Worm (Caenorhabditis elegans) whole organism, L4 larva: Measurements from ENCODE around the gene mif-2.

Experiments used
- D1046.2 ChIP-seq: fragments of 200-800 bp; sonication (Bioruptor generic); IDR thresholded peaks from 2 replicates; pipeline ENCODE4 v1.3.6; 2022; ENCODE audit warnings: missing genetic modification characterization, missing compliant biosample characterization
- T20F7.1 ChIP-seq: fragments of 200-800 bp; sonication (Bioruptor generic); optimal IDR thresholded peaks from 2 replicates; lab custom pipeline; 2018; ENCODE audit warnings: mild to moderate bottlenecking, missing genetic modification characterization, missing compliant biosample characterization
- T26A8.4 ChIP-seq: fragments of 200-800 bp; sonication (Bioruptor generic); IDR thresholded peaks from 2 replicates; pipeline ENCODE4 v1.3.6; 2022; ENCODE audit warnings: missing genetic modification characterization, missing compliant biosample characterization
- aha-1 ChIP-seq: fragments of 150-350 bp; peaks from one replicate; lab custom pipeline; 2014; ENCODE audit warnings: missing biosample characterization, missing genetic modification characterization
- attf-4 ChIP-seq: sonication (generic microtip); optimal IDR thresholded peaks from 3 replicates; lab custom pipeline; 2017; ENCODE audit warnings: missing biosample characterization, missing genetic modification characterization
- ces-1 ChIP-seq: fragments of 150-350 bp; sonication (generic microtip); optimal IDR thresholded peaks from 4 replicates; lab custom pipeline; 2014; ENCODE audit warnings: missing biosample characterization, missing genetic modification reagents, missing genetic modification characterization
- daf-12 ChIP-seq: fragments of 150-350 bp; optimal IDR thresholded peaks from 2 replicates; lab custom pipeline; 2014; ENCODE audit warnings: missing biosample characterization, missing genetic modification reagents, missing genetic modification characterization
- daf-16 ChIP-seq, 3 experiments: sonication (generic microtip); optimal IDR thresholded peaks; 2 replicates each; lab custom pipeline; 2016 to 2017; ENCODE audit warnings: missing genetic modification characterization in 3 of 3, missing genetic modification reagents in 3 of 3, mild to moderate bottlenecking in 2 of 3, missing compliant biosample characterization in 2 of 3, missing biosample characterization in 1 of 3, moderate library complexity in 1 of 3
- dpl-1 ChIP-seq: fragments of 150-350 bp; optimal IDR thresholded peaks from 2 replicates; lab custom pipeline; 2014; ENCODE audit warnings: missing biosample characterization, missing genetic modification reagents, missing genetic modification characterization
- duxl-1 ChIP-seq: sonication (generic microtip); optimal IDR thresholded peaks from 2 replicates; lab custom pipeline; 2016; ENCODE audit warnings: mild to moderate bottlenecking, missing genetic modification characterization, moderate library complexity, missing compliant biosample characterization; ENCODE audit not compliant: poor library complexity
- dve-1 ChIP-seq: sonication (generic microtip); optimal IDR thresholded peaks from 2 replicates; lab custom pipeline; 2017; ENCODE audit warnings: antibody characterized with exemption, mild to moderate bottlenecking, missing genetic modification characterization, missing compliant biosample characterization; ENCODE audit not compliant: insufficient read depth
- egl-43 ChIP-seq: fragments of 200-800 bp; sonication (Bioruptor generic); IDR thresholded peaks from 2 replicates; pipeline ENCODE4 v1.3.6; 2022; ENCODE audit warnings: missing genetic modification reagents, missing genetic modification characterization, missing compliant biosample characterization
- hif-1 ChIP-seq, 2 experiments: sonication (generic microtip); optimal IDR thresholded peaks; 2 replicates each; lab custom pipeline; 2016 to 2017; ENCODE audit warnings: missing compliant biosample characterization in 2 of 2, missing genetic modification characterization in 2 of 2, missing genetic modification reagents in 2 of 2, missing genotype in 2 of 2, mild to moderate bottlenecking in 1 of 2
- hlh-11 ChIP-seq: fragments of 200-800 bp; sonication (Bioruptor generic); optimal IDR thresholded peaks from 2 replicates; lab custom pipeline; 2018; ENCODE audit warnings: mild to moderate bottlenecking, missing genetic modification characterization, missing compliant biosample characterization
- hlh-30 ChIP-seq: sonication (generic microtip); optimal IDR thresholded peaks from 2 replicates; lab custom pipeline; 2017; ENCODE audit warnings: antibody characterized with exemption, mild to moderate bottlenecking, missing genetic modification characterization, missing compliant biosample characterization; ENCODE audit not compliant: insufficient read depth
- hmg-1.1 ChIP-seq: fragments of 200-800 bp; sonication (Bioruptor generic); IDR thresholded peaks from 2 replicates; pipeline ENCODE4 v1.3.6; 2022; ENCODE audit warnings: missing genetic modification reagents, missing genetic modification characterization, missing compliant biosample characterization
- lim-7 ChIP-seq: fragments of 200-800 bp; sonication (Bioruptor generic); IDR thresholded peaks from 2 replicates; pipeline ENCODE4 v1.3.6; 2022; ENCODE audit warnings: missing genetic modification characterization, missing compliant biosample characterization
- lin-13 ChIP-seq: fragments of 150-350 bp; optimal IDR thresholded peaks from 2 replicates; lab custom pipeline; 2014; ENCODE audit warnings: missing biosample characterization, missing genetic modification reagents, missing genetic modification characterization
- lin-29 ChIP-seq: fragments of 200-800 bp; sonication (Bioruptor generic); IDR thresholded peaks from 2 replicates; pipeline ENCODE4 v1.3.6; 2022; ENCODE audit warnings: missing genetic modification reagents, missing genetic modification characterization, missing compliant biosample characterization
- lin-38 ChIP-seq: fragments of 200-800 bp; sonication (Bioruptor generic); IDR thresholded peaks from 2 replicates; pipeline ENCODE4 v1.3.6; 2022; ENCODE audit warnings: missing genetic modification reagents, missing genetic modification characterization, missing compliant biosample characterization
- lin-39 ChIP-seq: fragments of 150-350 bp; optimal IDR thresholded peaks from 2 replicates; lab custom pipeline; 2014; ENCODE audit warnings: missing biosample characterization, missing genetic modification reagents, missing genetic modification characterization
- lsy-2 ChIP-seq, 2 experiments: fragments of 150-350 bp in 1 of 2; sonication (generic microtip) in 1 of 2; optimal IDR thresholded peaks; 2 replicates each; lab custom pipeline; 2014 to 2017; ENCODE audit warnings: missing biosample characterization in 2 of 2, missing genetic modification characterization in 2 of 2
- madf-9 ChIP-seq: fragments of 200-800 bp; sonication (Bioruptor generic); conservative IDR thresholded peaks from 2 replicates; pipeline ENCODE4 v1.3.6; 2022; ENCODE audit warnings: missing genetic modification reagents, missing genetic modification characterization, missing compliant biosample characterization
- mep-1 ChIP-seq: fragments of 150-350 bp; sonication (generic microtip); optimal IDR thresholded peaks from 3 replicates; lab custom pipeline; 2014; ENCODE audit warnings: missing biosample characterization, missing genetic modification characterization
- mes-2 ChIP-seq: sonication (generic microtip); optimal IDR thresholded peaks from 2 replicates; lab custom pipeline; 2016; ENCODE audit warnings: missing genotype, mild to moderate bottlenecking, missing genetic modification characterization, missing compliant biosample characterization; ENCODE audit not compliant: poor library complexity, severe bottlenecking
- nhr-102 ChIP-seq: sonication (generic microtip); optimal IDR thresholded peaks from 2 replicates; lab custom pipeline; 2016; ENCODE audit warnings: mild to moderate bottlenecking, missing genetic modification characterization, moderate library complexity, missing compliant biosample characterization
- nhr-11 ChIP-seq: fragments of 150-350 bp; optimal IDR thresholded peaks from 2 replicates; lab custom pipeline; 2014; ENCODE audit warnings: missing biosample characterization, missing genetic modification characterization
- nhr-28 ChIP-seq: fragments of 150-350 bp; optimal IDR thresholded peaks from 2 replicates; lab custom pipeline; 2014; ENCODE audit warnings: missing biosample characterization, missing genetic modification characterization
- nhr-6 ChIP-seq: fragments of 150-350 bp; optimal IDR thresholded peaks from 2 replicates; lab custom pipeline; 2014; ENCODE audit warnings: missing biosample characterization, missing genetic modification characterization
- php-3 ChIP-seq: fragments of 200-800 bp; sonication (Bioruptor generic); IDR thresholded peaks from 2 replicates; pipeline ENCODE4 v1.3.6; 2022; ENCODE audit warnings: missing genetic modification reagents, missing genetic modification characterization, missing compliant biosample characterization
- pqm-1 ChIP-seq: sonication (generic microtip); optimal IDR thresholded peaks from 2 replicates; lab custom pipeline; 2017; ENCODE audit warnings: missing biosample characterization, missing genetic modification characterization
- rbr-2 ChIP-seq: sonication (generic microtip); optimal IDR thresholded peaks from 2 replicates; lab custom pipeline; 2016; ENCODE audit warnings: missing genotype, missing genetic modification characterization, missing compliant biosample characterization
- snpc-4 ChIP-seq: fragments of 150-350 bp; optimal IDR thresholded peaks from 2 replicates; lab custom pipeline; 2014; ENCODE audit warnings: missing biosample characterization, missing genetic modification characterization
- spr-3 ChIP-seq: fragments of 200-800 bp; sonication (Bioruptor generic); optimal IDR thresholded peaks from 2 replicates; lab custom pipeline; 2018; ENCODE audit warnings: mild to moderate bottlenecking, missing genetic modification characterization, missing compliant biosample characterization
- unc-130 ChIP-seq: sonication (generic microtip); optimal IDR thresholded peaks from 2 replicates; lab custom pipeline; 2016; ENCODE audit warnings: missing genetic modification reagents, missing genetic modification characterization, missing compliant biosample characterization
- unc-39 ChIP-seq: sonication (generic microtip); optimal IDR thresholded peaks from 2 replicates; lab custom pipeline; 2017; ENCODE audit warnings: missing biosample characterization, missing genetic modification characterization
- vab-7 ChIP-seq: fragments of 200-800 bp; sonication (Bioruptor generic); IDR thresholded peaks from 2 replicates; pipeline ENCODE4 v1.3.6; 2022; ENCODE audit warnings: missing genetic modification reagents, missing genetic modification characterization, missing compliant biosample characterization
- zag-1 ChIP-seq: fragments of 150-350 bp; optimal IDR thresholded peaks from 2 replicates; lab custom pipeline; 2014; ENCODE audit warnings: missing biosample characterization, missing genetic modification characterization

mif-2 gene

DNA sequence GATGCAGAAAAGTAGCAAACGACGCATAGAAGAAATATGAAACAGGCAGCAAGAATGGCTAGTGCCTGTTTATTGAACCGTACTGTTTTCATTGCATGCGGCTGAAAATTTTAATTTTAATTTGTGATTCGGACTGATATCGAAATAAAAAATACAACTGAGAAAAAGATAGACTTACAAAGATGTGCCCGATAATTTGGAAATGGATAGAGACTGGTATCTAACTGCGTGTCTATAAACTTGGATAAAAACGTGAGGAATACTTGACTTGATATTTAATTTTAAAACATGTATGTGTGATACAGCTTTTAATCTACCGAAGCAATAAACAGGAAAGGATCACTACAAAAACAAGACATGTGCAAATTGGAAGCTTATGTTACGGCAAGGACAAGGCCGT, 7.1 kb upstream of the mif-2 start, which contains the start of gene mans-2:
Gene mans-2 (minus strand): TSS at position 101 of the 400 bp plus-strand sequence.
- TF ChIP-seq egl-43 (GFP tag; lab: Robert Waterston, UW), result no peak
- no peak for TF ChIP-seq madf-9 (GFP tag; lab: Robert Waterston, UW)
- TF ChIP-seq lin-39 (tag; lab: Kevin White, UChicago), result no peak
- TF ChIP-seq nhr-11, result no peak
- no peak for TF ChIP-seq daf-12 (tag; lab: Kevin White, UChicago)
- TF ChIP-seq, all 104 proteins: peak for 0

DNA sequence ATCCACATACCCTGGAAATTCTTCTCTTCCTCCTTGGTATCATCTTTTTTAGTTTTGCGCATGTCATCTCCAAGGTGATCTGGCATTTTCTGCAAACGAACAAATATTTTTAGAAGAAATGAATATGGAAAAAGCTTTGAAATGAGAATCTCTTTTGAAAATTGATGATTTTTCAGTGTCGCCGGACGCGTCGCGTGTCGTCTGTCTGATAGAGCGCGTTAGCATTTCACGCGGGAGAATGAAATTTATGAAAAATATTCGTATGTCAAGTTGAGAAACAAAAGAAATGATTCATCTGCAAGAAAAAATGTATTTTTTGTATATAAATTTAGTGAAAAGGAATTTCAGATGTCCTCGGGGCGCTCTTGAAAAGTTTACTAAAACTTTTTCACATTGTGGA, 4.0 kb upstream of the mif-2 start, which contains the start of gene rpt-1:
Gene rpt-1 (minus strand): TSS at position 89 of the 400 bp plus-strand sequence.
- TF ChIP-seq lin-13, result peak; percentile 57
- TF ChIP-seq unc-39 (tag; lab: Kevin White, UChicago), result no peak
- no peak for TF ChIP-seq spr-3
- peak; percentile 39 for TF ChIP-seq rbr-2 (tag; lab: Kevin White, UChicago)
- TF ChIP-seq nhr-11, result peak; percentile 13
- TF ChIP-seq lin-38 (GFP tag; lab: Robert Waterston, UW), result peak; percentile 89
- TF ChIP-seq unc-130 (GFP tag; lab: Kevin White, UChicago), result peak; percentile 5
- TF ChIP-seq aha-1 (tag; lab: Kevin White, UChicago), result peak; percentile 90
- peak in 1 of 2 experiments; percentile 80 for TF ChIP-seq lsy-2 (tag; optimal IDR thresholded peaks at IDR 0.05; lab: Kevin White, UChicago)
- TF ChIP-seq snpc-4 (tag; lab: Kevin White, UChicago), result peak; percentile 60
- peak; percentile 14 for TF ChIP-seq nhr-28
- peak; percentile 19 for TF ChIP-seq hlh-11 (tag; lab: Kevin White, UChicago)
- no peak for TF ChIP-seq madf-9 (GFP tag; lab: Robert Waterston, UW)
- TF ChIP-seq php-3 (GFP tag; lab: Robert Waterston, UW), result no peak
- no peak for TF ChIP-seq D1046.2 (GFP tag; lab: Robert Waterston, UW)
- no peak for TF ChIP-seq lin-29
- peak; percentile 90 for TF ChIP-seq dpl-1 (GFP tag; lab: Kevin White, UChicago)
- TF ChIP-seq hlh-30 (tag; lab: Kevin White, UChicago), result peak; percentile 82
- TF ChIP-seq hmg-1.1 (GFP tag; lab: Robert Waterston, UW), result peak; percentile 44; the same call in 1 of the 2 replicates
- no peak for TF ChIP-seq vab-7 (GFP tag; lab: Robert Waterston, UW)
- no peak for TF ChIP-seq daf-16 (GFP tag; optimal IDR thresholded peaks at IDR 0.05; lab: Kevin White, UChicago)
- peak; percentile 11 for TF ChIP-seq daf-16 (tag; optimal IDR thresholded peaks at IDR 0.05; lab: Kevin White, UChicago)
- TF ChIP-seq pqm-1 (tag; lab: Kevin White, UChicago), result no peak
- no peak for TF ChIP-seq T26A8.4 (GFP tag; lab: Robert Waterston, UW)
- TF ChIP-seq mep-1, result peak; percentile 40
- peak; percentile 18 for TF ChIP-seq nhr-102 (tag; lab: Kevin White, UChicago)
- no peak for TF ChIP-seq zag-1 (tag; lab: Kevin White, UChicago)
- peak; percentile 79 for TF ChIP-seq mes-2 (tag; lab: Kevin White, UChicago)
- peak in 1 of 2 experiments; percentile 20 for TF ChIP-seq hif-1 (tag; optimal IDR thresholded peaks at IDR 0.05; lab: Kevin White, UChicago)
- TF ChIP-seq lim-7, result no peak
- TF ChIP-seq dve-1, result peak; percentile 43
- no peak for TF ChIP-seq duxl-1 (tag; lab: Kevin White, UChicago)
- peak; percentile 3 for TF ChIP-seq T20F7.1 (GFP tag; lab: Kevin White, UChicago)
- no peak for TF ChIP-seq ces-1 (GFP tag; lab: Kevin White, UChicago)
- TF ChIP-seq nhr-6, result peak; percentile 99
- TF ChIP-seq attf-4, result no peak
